Worm (Caenorhabditis elegans) whole organism, L4/young adult: ENCODE results near the gene plc-2.
"Not testable (repeated sequence)": the region's sequence is repeated elsewhere in the genome, so short reads cannot be mapped to it uniquely, and the experiment has no call there.

Source experiments
- W03F9.2 ChIP-seq: fragments of 150-350 bp; optimal IDR thresholded peaks from 2 replicates; lab custom pipeline; 2014; ENCODE audit warnings: missing biosample characterization, missing genetic modification characterization
- dao-5 ChIP-seq: sonication (generic microtip); optimal IDR thresholded peaks from 2 replicates; lab custom pipeline; 2016; ENCODE audit warnings: missing genotype, missing genetic modification characterization, moderate library complexity, missing compliant biosample characterization
- him-1 ChIP-seq: sonication (generic microtip); optimal IDR thresholded peaks from 2 replicates; lab custom pipeline; 2016; ENCODE audit warnings: missing genotype, missing genetic modification reagents, missing genetic modification characterization, missing compliant biosample characterization

The plc-2 gene

ce11 chrV:15211869-15212268 is 19.5 kb downstream of the plc-2 start, which contains the start of gene sri-24:
Gene sri-24 (plus strand): TSS chrV:15212169.
- not testable (repeated sequence) for TF ChIP-seq him-1 (tag; lab: Kevin White, UChicago); dao-5; W03F9.2 (tag; lab: Kevin White, UChicago)

DNA sequence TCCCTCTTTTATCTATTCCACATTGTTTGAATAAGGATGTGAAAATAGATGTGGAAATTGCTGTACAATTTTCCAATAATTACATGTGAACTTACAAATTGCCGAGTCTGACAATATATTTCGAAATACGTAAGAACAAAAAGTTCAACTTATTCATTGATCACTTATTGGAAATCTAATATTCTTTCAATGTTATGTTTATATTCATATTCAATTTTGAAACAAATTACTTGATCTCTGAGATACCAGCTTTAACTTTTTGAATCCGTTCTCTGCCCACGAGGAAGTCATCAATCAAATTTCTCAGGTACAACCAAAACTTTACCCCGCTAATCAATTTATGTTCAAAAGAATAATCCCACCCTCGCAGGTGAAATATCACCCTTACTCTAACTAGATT is 22.8 kb downstream of the plc-2 start, which contains the start of gene sri-26:
sri-26 (plus strand) TSS at position 301 of the 400 bp plus-strand sequence.
- not testable (repeated sequence) for TF ChIP-seq dao-5; him-1 (tag; lab: Kevin White, UChicago); W03F9.2 (tag; lab: Kevin White, UChicago)

ce11 chrV:15216705-15217104 is 24.3 kb downstream of the plc-2 start, which contains the start of gene sri-25:
Gene sri-25 (plus strand): TSS chrV:15217005.
- TF ChIP-seq dao-5 (no peak), W03F9.2 (tag; lab: Kevin White, UChicago) (no peak), him-1 (tag; lab: Kevin White, UChicago) (no peak)

DNA sequence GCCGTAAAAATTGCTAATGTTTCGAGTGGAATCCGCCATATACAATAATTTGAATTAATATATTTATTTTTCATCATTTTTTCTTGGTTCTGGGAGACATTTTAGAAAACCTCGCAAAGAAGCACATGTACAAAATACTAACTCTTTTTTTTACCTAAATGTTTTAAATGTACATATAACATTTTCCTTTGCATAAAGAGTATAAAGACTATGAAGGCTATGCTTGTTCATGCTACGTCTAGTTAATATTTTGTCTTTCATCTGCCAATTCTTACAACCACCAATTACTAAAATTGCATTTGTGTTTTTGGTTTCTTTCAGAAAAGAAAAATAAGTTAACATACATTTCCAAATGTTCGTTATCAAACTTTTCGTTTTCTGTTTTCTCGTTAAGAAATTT is 29.0 kb downstream of the plc-2 start, which contains the start of gene irld-25:
irld-25 (plus strand) TSS at position 301 of the 400 bp plus-strand sequence.
- TF ChIP-seq dao-5 (no peak), W03F9.2 (tag; lab: Kevin White, UChicago) (no peak), him-1 (tag; lab: Kevin White, UChicago) (no peak)

DNA sequence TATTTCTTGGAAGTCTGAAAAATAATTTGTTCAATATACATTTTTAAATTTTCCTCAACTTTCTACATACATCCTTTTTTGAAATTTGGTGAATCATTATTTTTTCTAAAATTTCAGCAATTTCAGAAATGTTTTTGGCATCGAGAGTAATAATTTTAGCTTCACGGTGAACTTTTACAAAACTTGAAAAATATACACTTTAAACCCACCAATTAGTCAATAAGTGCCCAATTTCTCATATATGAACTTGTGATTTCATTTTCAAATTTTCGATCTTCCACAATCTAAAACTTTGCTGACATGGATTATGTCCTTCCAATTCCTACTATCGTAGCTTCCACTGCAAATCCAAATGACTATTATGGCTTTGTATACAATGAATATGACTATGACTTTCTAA is 31.3 kb downstream of the plc-2 start, which contains the start of gene srw-24:
srw-24 (plus strand) TSS at position 301 of the 400 bp plus-strand sequence.
- TF ChIP-seq dao-5 (no peak), W03F9.2 (tag; lab: Kevin White, UChicago) (no peak), him-1 (tag; lab: Kevin White, UChicago) (no peak)

DNA sequence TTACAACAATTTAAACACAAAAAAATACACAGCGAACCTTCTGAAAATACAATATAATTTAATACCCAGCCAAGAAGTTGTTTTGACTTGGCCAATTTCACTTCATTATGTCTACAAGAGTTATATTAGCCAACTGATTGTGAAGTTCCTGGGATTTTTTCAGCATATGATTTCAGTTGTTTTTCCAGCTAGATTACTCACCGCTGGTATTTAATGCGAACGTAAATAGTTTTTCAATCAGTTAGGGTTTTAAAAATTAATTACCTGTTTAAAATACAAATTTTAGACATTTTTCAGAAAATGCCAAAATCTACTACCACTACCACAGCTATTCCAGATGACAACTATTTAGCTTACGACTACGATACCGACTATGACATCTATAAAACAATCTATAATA is 33.3 kb downstream of the plc-2 start, which contains the start of gene srw-14:
srw-14 (plus strand) TSS at position 301 of the 400 bp plus-strand sequence.
- TF ChIP-seq him-1 (tag; lab: Kevin White, UChicago) (no peak), dao-5 (no peak), W03F9.2 (tag; lab: Kevin White, UChicago) (no peak)

DNA sequence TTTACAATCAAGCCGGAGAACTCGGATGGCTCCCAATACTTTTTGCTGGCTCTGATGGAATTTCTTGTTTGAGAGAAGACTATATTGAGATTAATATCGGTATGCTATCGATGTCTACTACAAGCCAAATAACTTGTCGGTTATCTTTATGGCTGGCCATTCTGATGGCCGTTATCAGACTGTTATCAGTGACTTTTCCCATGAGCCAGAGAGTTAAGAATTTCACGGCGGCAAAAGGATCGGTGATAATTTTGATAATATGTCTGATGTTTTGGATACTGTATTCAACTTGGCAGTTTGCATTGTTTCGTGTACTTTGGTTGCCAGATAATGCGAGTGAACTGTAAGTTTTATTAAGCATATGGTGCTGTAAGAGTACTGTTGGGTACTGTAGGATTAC is 33.8 kb downstream of the plc-2 start:
- TF ChIP-seq him-1 (tag; lab: Kevin White, UChicago) (no peak), W03F9.2 (tag; lab: Kevin White, UChicago) (no peak), dao-5 (no peak)

- TF ChIP-seq W03F9.2 (tag; lab: Kevin White, UChicago), result no peak
- TF ChIP-seq dao-5, result no peak
- TF ChIP-seq him-1 (tag; lab: Kevin White, UChicago), result no peak
Measured at ce11 chrV:15230243-15230642, 37.9 kb downstream of the plc-2 start, which contains the start of gene srw-15. Gene srw-15 (plus strand): TSS chrV:15230543.

DNA sequence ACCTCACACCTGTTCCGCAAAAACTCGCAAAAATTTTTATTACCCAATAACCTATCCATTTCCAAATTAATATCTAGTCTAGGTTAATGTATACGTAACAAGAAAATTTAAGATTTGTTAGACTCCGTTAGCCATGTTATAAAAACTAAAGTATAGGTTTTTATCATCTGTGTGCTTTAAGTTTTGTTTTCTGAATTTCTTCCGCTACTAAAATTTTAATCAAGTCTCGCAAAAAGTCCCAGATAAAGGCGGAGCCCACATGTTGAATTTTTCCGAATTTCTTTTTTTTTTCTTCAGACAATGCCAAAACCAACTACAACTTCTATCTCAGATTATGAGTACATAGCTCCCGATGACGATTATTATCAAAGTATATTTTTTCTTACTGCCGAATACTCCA is 39.8 kb downstream of the plc-2 start, which contains the start of gene srw-13:
srw-13 (plus strand) TSS at position 301 of the 400 bp plus-strand sequence.
- TF ChIP-seq dao-5, result no peak
- TF ChIP-seq W03F9.2 (tag; lab: Kevin White, UChicago), result no peak
- TF ChIP-seq him-1 (tag; lab: Kevin White, UChicago), result no peak

ce11 chrV:15235661-15236060 is 43.3 kb downstream of the plc-2 start, which contains the start of gene nhr-164:
Gene nhr-164 (minus strand): TSS chrV:15235761.
- no peak for TF ChIP-seq him-1 (tag; lab: Kevin White, UChicago)
- TF ChIP-seq dao-5, result no peak
- no peak for TF ChIP-seq W03F9.2 (tag; lab: Kevin White, UChicago)

- TF ChIP-seq dao-5 (no peak), him-1 (tag; lab: Kevin White, UChicago) (no peak), W03F9.2 (tag; lab: Kevin White, UChicago) (no peak)
Measured at ce11 chrV:15238552-15238951, 46.2 kb downstream of the plc-2 start, which contains the start of gene srw-12. Gene srw-12 (minus strand): TSS chrV:15238652.

- no peak for TF ChIP-seq dao-5
- TF ChIP-seq him-1 (tag; lab: Kevin White, UChicago), result no peak
- no peak for TF ChIP-seq W03F9.2 (tag; lab: Kevin White, UChicago)
Measured at ce11 chrV:15240215-15240614, 47.8 kb downstream of the plc-2 start, which contains the start of gene srw-11. Gene srw-11 (minus strand): TSS chrV:15240315.

DNA sequence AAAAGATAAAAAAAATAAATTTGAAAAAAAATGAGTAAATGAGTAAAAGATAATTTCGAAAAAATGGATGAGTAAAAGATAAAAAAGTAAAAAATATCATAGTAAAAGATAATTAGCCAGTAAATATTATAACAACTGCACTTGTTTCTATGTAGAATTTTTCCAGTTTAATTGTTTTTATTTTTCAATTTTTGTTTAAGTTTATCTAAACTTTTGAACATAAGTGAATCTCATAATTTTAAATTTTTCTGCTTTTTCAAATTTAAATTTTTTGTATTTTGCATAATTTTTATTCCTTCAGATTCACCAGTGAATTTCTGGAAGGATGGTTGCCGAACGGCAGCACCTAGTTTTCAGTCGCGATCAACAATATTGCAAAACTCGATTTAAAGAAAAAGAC is 48.9 kb downstream of the plc-2 start, which contains the start of gene chil-12:
chil-12 (plus strand) TSS at position 301 of the 400 bp plus-strand sequence.
- no peak for TF ChIP-seq him-1 (tag; lab: Kevin White, UChicago)
- TF ChIP-seq W03F9.2 (tag; lab: Kevin White, UChicago), result no peak
- no peak for TF ChIP-seq dao-5

ce11 chrV:15244456-15244855 is 52.1 kb downstream of the plc-2 start, which contains the start of gene kin-30:
Gene kin-30 (plus strand): TSS chrV:15244756.
- TF ChIP-seq W03F9.2 (tag; lab: Kevin White, UChicago) (no peak), him-1 (tag; lab: Kevin White, UChicago) (no peak), dao-5 (no peak)
